Worm (Caenorhabditis elegans): Measurements from ENCODE around the gene mnp-1.

Gene mnp-1

ce11 chrIII:4380835-4381234 lies 24.4 kb downstream of the mnp-1 start:
- no peak for TF ChIP-seq ama-1 (optimal IDR thresholded peaks at IDR 0.05)
- no peak for TF ChIP-seq tbx-11 (GFP tag; IDR thresholded peaks at IDR 0.05)
- TF ChIP-seq hnd-1 (tag; optimal IDR thresholded peaks at IDR 0.05): no peak
- TF ChIP-seq F13C5.2 (tag; optimal IDR thresholded peaks at IDR 0.05): peak; percentile 11
- no peak for TF ChIP-seq ceh-36 (tag; optimal IDR thresholded peaks at IDR 0.05)

- TF ChIP-seq tra-4 (tag; optimal IDR thresholded peaks at IDR 0.05) (no peak), flt-1 (GFP tag; IDR thresholded peaks at IDR 0.05) (no peak), scrt-1 (GFP tag; IDR thresholded peaks at IDR 0.05) (no peak), sea-1 (GFP tag; conservative IDR thresholded peaks at IDR 0.05) (no peak), hmbx-1 (tag; optimal IDR thresholded peaks at IDR 0.05) (no peak), ama-1 (optimal IDR thresholded peaks at IDR 0.05) (no peak), pes-1 (GFP tag; IDR thresholded peaks at IDR 0.05) (no peak), F13C5.2 (tag; optimal IDR thresholded peaks at IDR 0.05) (no peak), aly-1 (tag; optimal IDR thresholded peaks at IDR 0.05) (no peak), ceh-13 (GFP tag; optimal IDR thresholded peaks at IDR 0.05) (no peak), hmg-4 (GFP tag; optimal IDR thresholded peaks at IDR 0.05) (no peak), B0310.2 (tag; optimal IDR thresholded peaks at IDR 0.05) (no peak), tbx-11 (GFP tag; IDR thresholded peaks at IDR 0.05) (no peak)
Observed at ce11 chrIII:4381343-4381742, 24.9 kb downstream of the mnp-1 start, which contains the start of gene pals-27. Gene pals-27 (plus strand): TSS chrIII:4381643.

- TF ChIP-seq ceh-36 (tag; optimal IDR thresholded peaks at IDR 0.05): no peak
- TF ChIP-seq tbx-37 (GFP tag; conservative IDR thresholded peaks at IDR 0.05): no peak
- no peak for TF ChIP-seq tbx-11 (GFP tag; IDR thresholded peaks at IDR 0.05)
Observed at ce11 chrIII:4382118-4382517, 25.7 kb downstream of the mnp-1 start.

ce11 chrIII:4384487-4384886 lies 28.1 kb downstream of the mnp-1 start, which contains the start of gene pals-28:
Gene pals-28 (plus strand): TSS chrIII:4384787.
- TF ChIP-seq flt-1 (GFP tag; IDR thresholded peaks at IDR 0.05) (no peak), hmg-4 (GFP tag; optimal IDR thresholded peaks at IDR 0.05) (no peak), sea-1 (GFP tag; conservative IDR thresholded peaks at IDR 0.05) (no peak), tbx-11 (GFP tag; IDR thresholded peaks at IDR 0.05) (no peak), aly-1 (tag; optimal IDR thresholded peaks at IDR 0.05) (no peak), ets-7 (tag; optimal IDR thresholded peaks at IDR 0.05) (no peak), hnd-1 (tag; optimal IDR thresholded peaks at IDR 0.05) (no peak), ceh-36 (tag; optimal IDR thresholded peaks at IDR 0.05) (no peak), tbx-37 (GFP tag; conservative IDR thresholded peaks at IDR 0.05) (no peak), ceh-13 (GFP tag; optimal IDR thresholded peaks at IDR 0.05) (no peak), tra-4 (tag; optimal IDR thresholded peaks at IDR 0.05) (no peak), F13C5.2 (tag; optimal IDR thresholded peaks at IDR 0.05) (no peak), hmbx-1 (tag; optimal IDR thresholded peaks at IDR 0.05) (no peak), scrt-1 (GFP tag; IDR thresholded peaks at IDR 0.05) (no peak), pes-1 (GFP tag; IDR thresholded peaks at IDR 0.05) (no peak), ama-1 (optimal IDR thresholded peaks at IDR 0.05) (no peak), B0310.2 (tag; optimal IDR thresholded peaks at IDR 0.05) (no peak)

ce11 chrIII:4390421-4390820 lies 34.0 kb downstream of the mnp-1 start:
- TF ChIP-seq ets-7 (tag; optimal IDR thresholded peaks at IDR 0.05): no peak
- TF ChIP-seq hmg-4 (GFP tag; optimal IDR thresholded peaks at IDR 0.05): no peak

ce11 chrIII:4391319-4391718 lies 34.9 kb downstream of the mnp-1 start:
- TF ChIP-seq scrt-1 (GFP tag; IDR thresholded peaks at IDR 0.05) (no peak), hmg-4 (GFP tag; optimal IDR thresholded peaks at IDR 0.05) (no peak), ceh-36 (tag; optimal IDR thresholded peaks at IDR 0.05) (no peak), B0310.2 (tag; optimal IDR thresholded peaks at IDR 0.05) (no peak), hmbx-1 (tag; optimal IDR thresholded peaks at IDR 0.05) (no peak), tra-4 (tag; optimal IDR thresholded peaks at IDR 0.05) (no peak), flt-1 (GFP tag; IDR thresholded peaks at IDR 0.05) (no peak), aly-1 (tag; optimal IDR thresholded peaks at IDR 0.05) (no peak), tbx-11 (GFP tag; IDR thresholded peaks at IDR 0.05) (no peak), ama-1 (optimal IDR thresholded peaks at IDR 0.05) (no peak), ceh-13 (GFP tag; optimal IDR thresholded peaks at IDR 0.05) (no peak), hnd-1 (tag; optimal IDR thresholded peaks at IDR 0.05) (no peak), sea-1 (GFP tag; conservative IDR thresholded peaks at IDR 0.05) (no peak), ets-7 (tag; optimal IDR thresholded peaks at IDR 0.05) (no peak), pes-1 (GFP tag; IDR thresholded peaks at IDR 0.05) (no peak)

ce11 chrIII:4391938-4392337 lies 35.5 kb downstream of the mnp-1 start:
- TF ChIP-seq ets-7 (tag; optimal IDR thresholded peaks at IDR 0.05): no peak
- no peak for TF ChIP-seq tra-4 (tag; optimal IDR thresholded peaks at IDR 0.05)
- no peak for TF ChIP-seq flt-1 (GFP tag; IDR thresholded peaks at IDR 0.05)
- TF ChIP-seq tbx-11 (GFP tag; IDR thresholded peaks at IDR 0.05): no peak
- TF ChIP-seq ceh-36 (tag; optimal IDR thresholded peaks at IDR 0.05): no peak
- TF ChIP-seq hmbx-1 (tag; optimal IDR thresholded peaks at IDR 0.05): no peak
- no peak for TF ChIP-seq sea-1 (GFP tag; conservative IDR thresholded peaks at IDR 0.05)
- no peak for TF ChIP-seq F13C5.2 (tag; optimal IDR thresholded peaks at IDR 0.05)
- TF ChIP-seq aly-1 (tag; optimal IDR thresholded peaks at IDR 0.05): no peak
- no peak for TF ChIP-seq hnd-1 (tag; optimal IDR thresholded peaks at IDR 0.05)
- TF ChIP-seq scrt-1 (GFP tag; IDR thresholded peaks at IDR 0.05): no peak
- TF ChIP-seq ama-1 (optimal IDR thresholded peaks at IDR 0.05): no peak
- no peak for TF ChIP-seq tbx-37 (GFP tag; conservative IDR thresholded peaks at IDR 0.05)
- no peak for TF ChIP-seq B0310.2 (tag; optimal IDR thresholded peaks at IDR 0.05)
- no peak for TF ChIP-seq hmg-4 (GFP tag; optimal IDR thresholded peaks at IDR 0.05)
- TF ChIP-seq pes-1 (GFP tag; IDR thresholded peaks at IDR 0.05): no peak
- TF ChIP-seq ceh-13 (GFP tag; optimal IDR thresholded peaks at IDR 0.05): no peak

- TF ChIP-seq sea-1 (GFP tag; conservative IDR thresholded peaks at IDR 0.05) (no peak), hmbx-1 (tag; optimal IDR thresholded peaks at IDR 0.05) (no peak), tra-4 (tag; optimal IDR thresholded peaks at IDR 0.05) (no peak), B0310.2 (tag; optimal IDR thresholded peaks at IDR 0.05) (no peak), pes-1 (GFP tag; IDR thresholded peaks at IDR 0.05) (no peak), ets-7 (tag; optimal IDR thresholded peaks at IDR 0.05) (no peak), scrt-1 (GFP tag; IDR thresholded peaks at IDR 0.05) (no peak), tbx-37 (GFP tag; conservative IDR thresholded peaks at IDR 0.05) (no peak)
Observed at ce11 chrIII:4394496-4394895, 38.1 kb downstream of the mnp-1 start, which contains the start of gene R07E5.4. Gene R07E5.4 (plus strand): TSS chrIII:4394796.
